Worm (Caenorhabditis elegans): ENCODE results near the gene C25E10.4.

DNA sequence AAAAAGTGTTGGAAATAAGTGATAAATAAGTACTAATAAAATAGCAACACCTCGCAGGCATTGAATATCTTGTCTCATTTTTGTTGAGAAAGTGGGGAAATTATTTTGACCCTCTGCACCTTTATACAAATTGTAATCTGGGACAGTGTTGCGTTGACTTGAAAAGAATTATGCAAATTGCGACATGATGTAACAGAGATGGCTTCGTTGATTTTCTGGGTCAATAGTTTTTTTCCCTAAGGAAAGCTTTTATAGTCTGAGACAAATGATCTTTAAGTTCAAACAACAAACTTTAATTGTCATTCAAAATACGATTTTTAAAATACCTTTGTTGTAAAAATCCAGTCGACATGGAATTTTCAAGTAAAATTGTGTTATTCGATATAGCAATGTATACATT lies 8.7 kb upstream of the C25E10.4 start, which contains the start of gene bus-1:
- no peak for TF ChIP-seq flt-1 (GFP tag; IDR thresholded peaks at IDR 0.05)
- no peak for TF ChIP-seq hmbx-1 (tag; optimal IDR thresholded peaks at IDR 0.05)
- TF ChIP-seq scrt-1 (GFP tag; IDR thresholded peaks at IDR 0.05), result no peak
- no peak for TF ChIP-seq tbx-11 (GFP tag; IDR thresholded peaks at IDR 0.05)
- no peak for TF ChIP-seq aly-1 (tag; optimal IDR thresholded peaks at IDR 0.05)
- no peak for TF ChIP-seq F13C5.2 (tag; optimal IDR thresholded peaks at IDR 0.05)
- no peak for TF ChIP-seq ceh-36 (tag; optimal IDR thresholded peaks at IDR 0.05)
- TF ChIP-seq ama-1 (optimal IDR thresholded peaks at IDR 0.05), result no peak
- TF ChIP-seq tra-4 (tag; optimal IDR thresholded peaks at IDR 0.05), result no peak
- no peak for TF ChIP-seq hnd-1 (tag; optimal IDR thresholded peaks at IDR 0.05)
- TF ChIP-seq ets-7 (tag; optimal IDR thresholded peaks at IDR 0.05), result no peak
- TF ChIP-seq ceh-13 (GFP tag; optimal IDR thresholded peaks at IDR 0.05), result no peak
- TF ChIP-seq sea-1 (GFP tag; conservative IDR thresholded peaks at IDR 0.05), result no peak
- TF ChIP-seq pes-1 (GFP tag; IDR thresholded peaks at IDR 0.05), result no peak
